Worm (Caenorhabditis elegans): ENCODE measurements around the gene trmt-10A.

The trmt-10A gene

ce11 chrIV:9932055-9932454 is at the start of gene trmt-10A, which contains the start of gene F25H8.2:
Gene trmt-10A, minus strand, starts transcription at chrIV:9932213.
Gene F25H8.2, plus strand, starts transcription at chrIV:9932235.
- TF ChIP-seq K09A11.1 (tag; optimal IDR thresholded peaks at IDR 0.05; ENCODE audit: insufficient read depth) (no peak), ceh-2 (tag; optimal IDR thresholded peaks at IDR 0.05) (no peak), unc-42 (tag; optimal IDR thresholded peaks at IDR 0.05) (peak; percentile 74), ceh-30 (tag; optimal IDR thresholded peaks at IDR 0.05) (no peak), madf-2 (tag; optimal IDR thresholded peaks at IDR 0.05) (no peak), ceh-14 (tag; optimal IDR thresholded peaks at IDR 0.05) (peak; percentile 21)

- no peak for TF ChIP-seq ahr-1 (tag; optimal IDR thresholded peaks at IDR 0.05)
- TF ChIP-seq nhr-11 (tag; optimal IDR thresholded peaks at IDR 0.05) = no peak
- TF ChIP-seq ceh-2 (tag; optimal IDR thresholded peaks at IDR 0.05) = no peak
- TF ChIP-seq fkh-6 (tag; optimal IDR thresholded peaks at IDR 0.05) = no peak
- TF ChIP-seq ttx-3 (tag; optimal IDR thresholded peaks at IDR 0.05) = no peak
- TF ChIP-seq fkh-10 (GFP tag; optimal IDR thresholded peaks at IDR 0.05) = no peak
- TF ChIP-seq pax-1 (tag; optimal IDR thresholded peaks at IDR 0.05) = no peak
- no peak for TF ChIP-seq tbx-2 (tag; optimal IDR thresholded peaks at IDR 0.05)
- no peak for TF ChIP-seq ceh-22 (tag; optimal IDR thresholded peaks at IDR 0.05)
- TF ChIP-seq syd-9 (tag; optimal IDR thresholded peaks at IDR 0.05) = no peak
These were observed 45.7 kb upstream of the trmt-10A start, which contains the start of gene dhp-2 for ce11 chrIV:9977602-9978172. Gene dhp-2, plus strand, starts transcription at chrIV:9978122.

- TF ChIP-seq gmeb-2 (tag; optimal IDR thresholded peaks at IDR 0.05) (no peak), ahr-1 (tag; optimal IDR thresholded peaks at IDR 0.05) (no peak), ceh-48 (tag; optimal IDR thresholded peaks at IDR 0.05) (no peak), Y22D7AL.16 (tag; optimal IDR thresholded peaks at IDR 0.05) (no peak), dve-1 (tag; optimal IDR thresholded peaks at IDR 0.05) (no peak)
These were observed 44.3 kb upstream of the trmt-10A start, which contains the start of gene C47E12.14 for ce11 chrIV:9976284-9976683. Gene C47E12.14, minus strand, starts transcription at chrIV:9976384.

ce11 chrIV:9974392-9974791 is 42.4 kb upstream of the trmt-10A start, which contains the start of gene C47E12.9:
Gene C47E12.9, plus strand, starts transcription at chrIV:9974692.
- no peak for TF ChIP-seq tbx-2 (tag; optimal IDR thresholded peaks at IDR 0.05)
- no peak for TF ChIP-seq ref-2 (tag; optimal IDR thresholded peaks at IDR 0.05)

ce11 chrIV:9972629-9973028 is 40.6 kb upstream of the trmt-10A start, which contains the start of the genes C47E12.12 and C47E12.10:
Gene C47E12.12, minus strand, starts transcription at chrIV:9972729.
Gene C47E12.10, plus strand, starts transcription at chrIV:9972800.
- TF ChIP-seq syd-9 (tag; optimal IDR thresholded peaks at IDR 0.05) (no peak), pqm-1 (tag; optimal IDR thresholded peaks at IDR 0.05) (no peak), sdc-2 (tag; optimal IDR thresholded peaks at IDR 0.05) (no peak), gmeb-2 (tag; optimal IDR thresholded peaks at IDR 0.05) (no peak), K09A11.1 (tag; optimal IDR thresholded peaks at IDR 0.05; ENCODE audit: insufficient read depth) (no peak), F13H6.1 (tag; optimal IDR thresholded peaks at IDR 0.05) (no peak), Y22D7AL.16 (tag; optimal IDR thresholded peaks at IDR 0.05) (no peak), ttx-3 (tag; optimal IDR thresholded peaks at IDR 0.05) (no peak)

ce11 chrIV:9969081-9969480 is 37.1 kb upstream of the trmt-10A start, which contains the start of the genes kin-5 and C47E12.11:
Gene kin-5, minus strand, starts transcription at chrIV:9969181.
Gene C47E12.11, plus strand, starts transcription at chrIV:9969400.
- TF ChIP-seq ref-2 (tag; optimal IDR thresholded peaks at IDR 0.05) (no peak), lin-11 (tag; optimal IDR thresholded peaks at IDR 0.05) (no peak), hlh-13 (GFP tag; optimal IDR thresholded peaks at IDR 0.05) (no peak), elt-4 (tag; optimal IDR thresholded peaks at IDR 0.05) (no peak)

ce11 chrIV:9963945-9964344 is 31.9 kb upstream of the trmt-10A start, which contains the start of gene T13H10.2:
Gene T13H10.2, plus strand, starts transcription at chrIV:9964245.
- TF ChIP-seq T23F11.4 (GFP tag; optimal IDR thresholded peaks at IDR 0.05) (no peak), nhr-232 (tag; optimal IDR thresholded peaks at IDR 0.05) (no peak), che-1 (tag; optimal IDR thresholded peaks at IDR 0.05) (no peak), pha-4 (tag; optimal IDR thresholded peaks at IDR 0.05) (no peak), nfya-1 (tag; optimal IDR thresholded peaks at IDR 0.05) (no peak), fkh-6 (tag; optimal IDR thresholded peaks at IDR 0.05) (no peak), pros-1 (tag; optimal IDR thresholded peaks at IDR 0.05) (no peak), lim-6 (tag; optimal IDR thresholded peaks at IDR 0.05) (no peak), unc-55 (GFP tag; optimal IDR thresholded peaks at IDR 0.05) (no peak), ceh-18 (tag; optimal IDR thresholded peaks at IDR 0.05) (no peak), hlh-8 (tag; optimal IDR thresholded peaks at IDR 0.05) (no peak), tbx-2 (tag; optimal IDR thresholded peaks at IDR 0.05) (no peak), unc-42 (tag; optimal IDR thresholded peaks at IDR 0.05) (no peak)

Data from whole organism, late embryonic.